Fruit fly (Drosophila melanogaster) whole organism, adult: ENCODE data around the gene CG17118.

ENCODE experiments used
- CG11617 ChIP-seq: fragments of 200-800 bp; sonication (Bioruptor generic); optimal IDR thresholded peaks from 2 replicates; lab custom pipeline; 2017; ENCODE audit warnings: mild to moderate bottlenecking, missing biosample characterization, missing genetic modification reagents, missing genetic modification characterization
- CG12768 ChIP-seq: fragments of 200-800 bp; sonication (Bioruptor generic); optimal IDR thresholded peaks from 2 replicates; lab custom pipeline; 2017; ENCODE audit warnings: missing biosample characterization, missing genetic modification characterization, mild to moderate bottlenecking, moderate library complexity, missing genetic modification reagents
- CG14711 ChIP-seq: fragments of 200-800 bp; sonication (Bioruptor generic); optimal IDR thresholded peaks from 2 replicates; lab custom pipeline; 2018; ENCODE audit warnings: missing biosample characterization, mild to moderate bottlenecking, missing genetic modification characterization, moderate library complexity
- CG1620 ChIP-seq: fragments of 200-800 bp; sonication (Bioruptor generic); optimal IDR thresholded peaks from 2 replicates; lab custom pipeline; 2016; ENCODE audit warnings: missing biosample characterization, missing genetic modification characterization
- CG33017 ChIP-seq: fragments of 200-800 bp; sonication (Bioruptor generic); optimal IDR thresholded peaks from 2 replicates; lab custom pipeline; 2018; ENCODE audit warnings: missing biosample characterization, mild to moderate bottlenecking, missing genetic modification characterization, moderate library complexity
- CG5204 ChIP-seq: fragments of 200-800 bp; sonication (Bioruptor generic); optimal IDR thresholded peaks from 2 replicates; lab custom pipeline; 2016; ENCODE audit warnings: missing biosample characterization, missing genetic modification characterization
- CG7045 ChIP-seq: fragments of 200-800 bp; sonication (Bioruptor generic); optimal IDR thresholded peaks from 2 replicates; lab custom pipeline; 2017; ENCODE audit warnings: missing biosample characterization, mild to moderate bottlenecking, missing genetic modification characterization
- CG7101 ChIP-seq: fragments of 200-800 bp; sonication (Bioruptor generic); optimal IDR thresholded peaks from 2 replicates; lab custom pipeline; 2018; ENCODE audit warnings: missing biosample characterization, mild to moderate bottlenecking, missing genetic modification characterization, moderate library complexity
- Clk ChIP-seq: fragments of 200-800 bp; sonication (Bioruptor generic); optimal IDR thresholded peaks from 2 replicates; lab custom pipeline; 2017; ENCODE audit warnings: missing biosample characterization, missing genetic modification characterization
- Crg-1 ChIP-seq: fragments of 200-800 bp; sonication (Bioruptor generic); optimal IDR thresholded peaks from 2 replicates; lab custom pipeline; 2016; ENCODE audit warnings: missing biosample characterization, missing genetic modification characterization
- Hr96 ChIP-seq: fragments of 200-800 bp; sonication (Bioruptor generic); optimal IDR thresholded peaks from 2 replicates; lab custom pipeline; 2016; ENCODE audit warnings: missing biosample characterization, missing genetic modification characterization
- Mnt ChIP-seq: fragments of 200-800 bp; sonication (Bioruptor generic); optimal IDR thresholded peaks from 2 replicates; lab custom pipeline; 2016; ENCODE audit warnings: missing biosample characterization, mild to moderate bottlenecking, missing genetic modification characterization
- bab1 ChIP-seq: fragments of 200-800 bp; sonication (Bioruptor generic); optimal IDR thresholded peaks from 3 replicates; lab custom pipeline; 2019; ENCODE audit warnings: missing biosample characterization, mild to moderate bottlenecking, missing genetic modification characterization, moderate library complexity
- cic ChIP-seq: fragments of 200-800 bp; sonication (Bioruptor generic); optimal IDR thresholded peaks from 2 replicates; lab custom pipeline; 2017; ENCODE audit warnings: missing biosample characterization, mild to moderate bottlenecking, missing genetic modification characterization, moderate library complexity
- cnc ChIP-seq, 2 experiments: fragments of >200 bp; optimal IDR thresholded peaks; 2 replicates each; lab custom pipeline; 2017
- kay ChIP-seq: fragments of 200-800 bp; sonication (Bioruptor generic); peaks from one replicate; lab custom pipeline; 2016; ENCODE audit warnings: missing biosample characterization, missing genetic modification characterization, borderline replicate concordance
- ovo ChIP-seq: fragments of 200-800 bp; sonication (Bioruptor generic); optimal IDR thresholded peaks from 2 replicates; lab custom pipeline; 2016; ENCODE audit warnings: missing biosample characterization, missing genetic modification characterization
- pad ChIP-seq: fragments of 200-800 bp; sonication (Bioruptor generic); optimal IDR thresholded peaks from 3 replicates; lab custom pipeline; 2017; ENCODE audit warnings: missing biosample characterization, missing genetic modification characterization, mild to moderate bottlenecking, moderate library complexity, missing genetic modification reagents
- tj ChIP-seq: fragments of 200-800 bp; sonication (Bioruptor generic); optimal IDR thresholded peaks from 3 replicates; lab custom pipeline; 2017; ENCODE audit warnings: missing biosample characterization, mild to moderate bottlenecking, missing genetic modification characterization, moderate library complexity
- toe ChIP-seq: fragments of 200-800 bp; sonication (Bioruptor generic); optimal IDR thresholded peaks from 2 replicates; lab custom pipeline; 2016; ENCODE audit warnings: missing biosample characterization, missing genetic modification characterization

Gene CG17118

dm6 chr2L:10729955-10730354 lies at the start of gene CG17118:
Gene CG17118 (plus strand): TSS chr2L:10730255.
- no peak for TF ChIP-seq CG11617 (GFP tag; lab: Kevin White, UChicago)
- TF ChIP-seq Clk (GFP tag; lab: Kevin White, UChicago) = no peak
- TF ChIP-seq CG33017 (tag; lab: Kevin White, UChicago) = no peak
- no peak for TF ChIP-seq CG7101 (tag; lab: Kevin White, UChicago)
- TF ChIP-seq cnc (optimal IDR thresholded peaks at IDR 0.05; lab: Kevin White, UChicago) = no peak
- TF ChIP-seq CG1620 (GFP tag; lab: Kevin White, UChicago) = no peak
- no peak for TF ChIP-seq CG12768 (GFP tag; lab: Kevin White, UChicago)
- no peak for TF ChIP-seq Hr96
- no peak for TF ChIP-seq Mnt (GFP tag; lab: Kevin White, UChicago)
- no peak for TF ChIP-seq ovo

dm6 chr2L:10680584-10681080 lies 49.4 kb upstream of the CG17118 start, which contains the start of gene CG17105:
Gene CG17105 (plus strand): TSS chr2L:10681030.
- TF ChIP-seq CG12768 (GFP tag; lab: Kevin White, UChicago) = no peak
- TF ChIP-seq tj (GFP tag; lab: Kevin White, UChicago) = no peak
- no peak for TF ChIP-seq pad
- TF ChIP-seq kay (GFP tag; lab: Kevin White, UChicago) = no peak
- no peak for TF ChIP-seq Crg-1 (GFP tag; lab: Kevin White, UChicago)

DNA sequence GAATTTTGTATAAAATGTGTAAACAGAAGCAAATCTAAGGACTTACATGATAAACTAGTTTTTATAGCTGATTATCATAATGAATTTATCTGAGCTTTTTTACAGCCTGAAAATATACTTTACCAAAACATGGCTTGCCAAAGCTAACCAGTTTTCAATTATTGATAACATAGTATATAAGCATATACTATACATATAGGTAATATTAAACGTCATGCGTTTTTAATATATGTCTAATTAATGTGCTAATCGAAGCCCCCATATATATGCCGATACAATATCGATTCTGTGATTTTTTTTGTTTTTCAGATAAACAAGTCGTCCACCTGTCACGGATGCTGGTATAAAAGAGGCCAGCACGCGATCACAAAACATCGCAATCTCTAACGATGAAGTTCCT lies 48.5 kb upstream of the CG17118 start, which contains the start of gene CG17107:
CG17107 (plus strand) TSS at position 301 of the 400 bp plus-strand sequence.
- TF ChIP-seq CG5204 (GFP tag; lab: Kevin White, UChicago) (no peak), kay (GFP tag; lab: Kevin White, UChicago) (no peak), CG33017 (tag; lab: Kevin White, UChicago) (no peak), pad (no peak)

dm6 chr2L:10682197-10682596 lies 47.9 kb upstream of the CG17118 start:
- TF ChIP-seq pad (no peak), CG14711 (tag; lab: Kevin White, UChicago) (no peak), kay (GFP tag; lab: Kevin White, UChicago) (no peak)

dm6 chr2L:10682912-10683311 lies 47.1 kb upstream of the CG17118 start:
- TF ChIP-seq Hr96 = no peak
- TF ChIP-seq CG7101 (tag; lab: Kevin White, UChicago) = no peak
- TF ChIP-seq Clk (GFP tag; lab: Kevin White, UChicago) = no peak
- no peak for TF ChIP-seq Mnt (GFP tag; lab: Kevin White, UChicago)
- TF ChIP-seq pad = no peak
- TF ChIP-seq cic (GFP tag; lab: Kevin White, UChicago) = no peak
- TF ChIP-seq CG5204 (GFP tag; lab: Kevin White, UChicago) = no peak
- no peak for TF ChIP-seq CG11617 (GFP tag; lab: Kevin White, UChicago)
- TF ChIP-seq CG33017 (tag; lab: Kevin White, UChicago) = no peak
- no peak for TF ChIP-seq CG14711 (tag; lab: Kevin White, UChicago)
- TF ChIP-seq ovo = no peak
- TF ChIP-seq cnc (optimal IDR thresholded peaks at IDR 0.05; lab: Kevin White, UChicago) = no peak
- TF ChIP-seq kay (GFP tag; lab: Kevin White, UChicago) = no peak
- no peak for TF ChIP-seq CG12768 (GFP tag; lab: Kevin White, UChicago)
- TF ChIP-seq CG1620 (GFP tag; lab: Kevin White, UChicago) = no peak
- no peak for TF ChIP-seq tj (GFP tag; lab: Kevin White, UChicago)

- no peak for TF ChIP-seq CG5204 (GFP tag; lab: Kevin White, UChicago)
- TF ChIP-seq cic (GFP tag; lab: Kevin White, UChicago) = no peak
- TF ChIP-seq CG14711 (tag; lab: Kevin White, UChicago) = no peak
- TF ChIP-seq kay (GFP tag; lab: Kevin White, UChicago) = no peak
- no peak for TF ChIP-seq Mnt (GFP tag; lab: Kevin White, UChicago)
Measured at dm6 chr2L:10684309-10684708, 45.7 kb upstream of the CG17118 start, which contains the start of gene CG7299. Gene CG7299 (minus strand): TSS chr2L:10684409.

dm6 chr2L:10685666-10686065 lies 44.4 kb upstream of the CG17118 start:
- TF ChIP-seq CG33017 (tag; lab: Kevin White, UChicago) (no peak), Hr96 (no peak), toe (GFP tag; lab: Kevin White, UChicago) (no peak), CG12768 (GFP tag; lab: Kevin White, UChicago) (no peak), tj (GFP tag; lab: Kevin White, UChicago) (no peak), Crg-1 (GFP tag; lab: Kevin White, UChicago) (no peak), Mnt (GFP tag; lab: Kevin White, UChicago) (no peak), cnc (optimal IDR thresholded peaks at IDR 0.05; lab: Kevin White, UChicago) (no peak), pad (no peak), CG14711 (tag; lab: Kevin White, UChicago) (no peak), kay (GFP tag; lab: Kevin White, UChicago) (no peak), CG7045 (GFP tag; lab: Kevin White, UChicago) (no peak), CG11617 (GFP tag; lab: Kevin White, UChicago) (no peak), cic (GFP tag; lab: Kevin White, UChicago) (no peak), ovo (no peak), Clk (GFP tag; lab: Kevin White, UChicago) (no peak), bab1 (no peak), CG1620 (GFP tag; lab: Kevin White, UChicago) (no peak), CG7101 (tag; lab: Kevin White, UChicago) (no peak)
